Fruit fly (Drosophila melanogaster): ENCODE data around the gene CG43094.

dm6 chr3R:22747423-22748090 is 23.2 kb downstream of the CG43094 start, which contains the start of gene CG17141:
- TF ChIP-seq CTCF (optimal IDR thresholded peaks at IDR 0.05) = no peak
- no peak for TF ChIP-seq CG8478 (optimal IDR thresholded peaks at IDR 0.05)
